Fruit fly (Drosophila melanogaster) whole organism, pupa: ENCODE results near the gene Hrb98DE.

ENCODE experiments used
- CG15710 ChIP-seq: fragments of 200-800 bp; sonication (Bioruptor generic); optimal IDR thresholded peaks from 2 replicates; lab custom pipeline; 2018; ENCODE audit warnings: missing biosample characterization, mild to moderate bottlenecking, missing genetic modification characterization, moderate library complexity
- CG17806 ChIP-seq: fragments of 200-800 bp; sonication (Bioruptor generic); optimal IDR thresholded peaks from 2 replicates; lab custom pipeline; 2018; ENCODE audit warnings: missing biosample characterization, mild to moderate bottlenecking, missing genetic modification characterization, moderate library complexity
- CG34367 ChIP-seq: fragments of 200-800 bp; sonication (Bioruptor generic); optimal IDR thresholded peaks from 2 replicates; lab custom pipeline; 2018; ENCODE audit warnings: missing biosample characterization, mild to moderate bottlenecking, missing genetic modification characterization
- CG8301 ChIP-seq: fragments of 200-800 bp; sonication (Bioruptor generic); optimal IDR thresholded peaks from 2 replicates; lab custom pipeline; 2018; ENCODE audit warnings: missing biosample characterization, mild to moderate bottlenecking, missing genetic modification characterization
- D1 ChIP-seq: fragments of 200-800 bp; sonication (Bioruptor generic); optimal IDR thresholded peaks from 2 replicates; lab custom pipeline; 2018; ENCODE audit warnings: missing biosample characterization, mild to moderate bottlenecking, missing genetic modification characterization, moderate library complexity
- EcR ChIP-seq: fragments of 200-800 bp; sonication (Bioruptor generic); optimal IDR thresholded peaks from 3 replicates; lab custom pipeline; 2019; ENCODE audit warnings: missing biosample characterization, missing genetic modification characterization, mild to moderate bottlenecking, moderate library complexity, missing genetic modification reagents
- Pif1B ChIP-seq: fragments of 200-800 bp; sonication (Bioruptor generic); optimal IDR thresholded peaks from 3 replicates; lab custom pipeline; 2016; ENCODE audit warnings: missing biosample characterization, missing genetic modification characterization
- fd96Ca ChIP-seq: fragments of 200-800 bp; sonication (Bioruptor generic); IDR thresholded peaks from 3 replicates; pipeline ENCODE4 v1.3.6; 2022; ENCODE audit warnings: missing biosample characterization, missing genetic modification characterization

DNA sequence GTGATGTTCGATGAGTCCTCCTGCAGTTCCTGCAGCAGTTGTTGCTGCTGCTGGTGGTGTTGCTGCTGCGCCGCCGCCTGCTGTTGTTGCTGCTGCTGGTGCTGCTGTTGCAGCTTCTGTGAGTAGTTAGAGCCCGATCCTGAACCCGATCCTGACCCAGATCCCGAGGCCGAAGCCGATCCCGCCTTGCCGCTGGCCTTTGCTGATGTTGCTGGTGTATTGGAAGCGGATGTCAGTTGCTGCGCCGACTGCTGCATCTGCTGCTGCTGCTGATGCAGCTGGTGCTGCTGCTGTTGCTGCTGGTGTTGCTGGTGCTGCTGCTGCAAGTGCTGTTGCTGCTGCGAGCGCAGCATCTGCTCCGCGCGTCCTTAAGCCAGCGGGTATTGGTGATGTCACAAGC is 17.0 kb upstream of the Hrb98DE start:
- no peak for TF ChIP-seq CG17806 (tag; lab: Kevin White, UChicago)
- TF ChIP-seq EcR (GFP tag; lab: Kevin White, UChicago) = no peak
- TF ChIP-seq CG15710 = no peak
- TF ChIP-seq Pif1B (GFP tag; lab: Kevin White, UChicago) = no peak
- TF ChIP-seq CG8301 (tag; lab: Kevin White, UChicago) = no peak
- no peak for TF ChIP-seq D1 (tag; lab: Kevin White, UChicago)
- no peak for TF ChIP-seq CG34367 (tag; lab: Kevin White, UChicago)
- TF ChIP-seq fd96Ca (GFP tag; lab: Robert Waterston, UW) = no peak
